Fruit fly (Drosophila melanogaster): Measurements from ENCODE around the gene Srx.

Srx gene

DNA sequence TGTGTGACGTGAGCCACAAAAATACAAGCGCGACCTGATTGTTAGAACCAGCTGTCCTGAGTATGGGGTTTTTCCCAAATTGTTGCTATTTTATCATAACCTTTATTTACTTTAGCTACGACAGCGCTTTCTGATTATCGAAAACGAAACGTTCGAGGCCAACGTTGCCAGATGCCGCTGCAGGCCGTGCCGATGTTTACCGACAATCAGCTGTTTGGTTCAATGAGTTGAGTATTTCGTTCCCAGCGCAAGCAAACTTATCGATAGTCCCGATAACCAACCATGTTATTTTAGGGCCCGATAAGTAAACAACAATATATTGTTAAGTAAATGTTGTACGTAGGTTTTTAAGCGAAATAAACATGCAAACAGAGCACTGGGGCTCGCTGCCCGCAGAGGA is 6.6 kb upstream of the Srx start, which contains the start of the genes CG15814 and Spt7:
CG15814 (minus strand) TSS at position 164 of the 400 bp plus-strand sequence.
Spt7 (plus strand) TSS at position 282 of the 400 bp plus-strand sequence.
- TF ChIP-seq onecut (GFP tag; IDR thresholded peaks at IDR 0.05) (peak; percentile 16; the same call in 1 of the 2 replicates), pnt (GFP tag; optimal IDR thresholded peaks at IDR 0.05) (peak; percentile 46), knrl (GFP tag; IDR thresholded peaks at IDR 0.05; ENCODE audit: partially characterized antibody) (peak; percentile 87), aop (GFP tag; IDR thresholded peaks at IDR 0.05) (no peak), NfI (GFP tag; optimal IDR thresholded peaks at IDR 0.05) (peak; percentile 34), crp (GFP tag; optimal IDR thresholded peaks at IDR 0.05) (peak; percentile 70 to 95), CG16813 (GFP tag; IDR thresholded peaks at IDR 0.05; ENCODE audit: partially characterized antibody) (peak; percentile 84), CG30020 (tag; optimal IDR thresholded peaks at IDR 0.05) (peak; percentile 32), kni (GFP tag; optimal IDR thresholded peaks at IDR 0.05) (peak; percentile 42), gsb (GFP tag; IDR thresholded peaks at IDR 0.05) (no peak), bowl (GFP tag; IDR thresholded peaks at IDR 0.05) (0 out of 2 replicates have a peak, but pooled peaks have one; percentile 8), lbe (GFP tag; optimal IDR thresholded peaks at IDR 0.05) (peak; percentile 23), sob (GFP tag; IDR thresholded peaks at IDR 0.05) (peak; percentile 54), D19A (tag; optimal IDR thresholded peaks at IDR 0.05) (no peak), Xbp1 (GFP tag; optimal IDR thresholded peaks at IDR 0.05) (no peak), row (GFP tag; IDR thresholded peaks at IDR 0.05) (peak; percentile 45; the same call in 1 of the 3 replicates), schlank (tag; optimal IDR thresholded peaks at IDR 0.05) (peak; percentile 37), CG10543 (GFP tag; optimal IDR thresholded peaks at IDR 0.05) (peak; percentile 60), CG17829 (tag; optimal IDR thresholded peaks at IDR 0.05) (peak; percentile 62), CG15601 (tag; optimal IDR thresholded peaks at IDR 0.05) (peak; percentile 40), caup (GFP tag; optimal IDR thresholded peaks at IDR 0.05; ENCODE audit: severe bottlenecking) (peak; percentile 47), pros (GFP tag; optimal IDR thresholded peaks at IDR 0.05) (no peak), dm (GFP tag; optimal IDR thresholded peaks at IDR 0.05) (peak; percentile 52), CG12155 (GFP tag; optimal IDR thresholded peaks at IDR 0.05) (no peak), Scr (GFP tag; IDR thresholded peaks at IDR 0.05; ENCODE audit: partially characterized antibody) (peak; percentile 83), CG14441 (GFP tag; IDR thresholded peaks at IDR 0.05) (peak; percentile 6; the same call in 1 of the 2 replicates), HLH4C (GFP tag; IDR thresholded peaks at IDR 0.05; ENCODE audit: partially characterized antibody) (peak; percentile 85), CG5180 (GFP tag; optimal IDR thresholded peaks at IDR 0.05) (no peak), MESR4 (GFP tag; optimal IDR thresholded peaks at IDR 0.05) (peak; percentile 62), CG31388 (GFP tag; optimal IDR thresholded peaks at IDR 0.05) (no peak), salm (tag; optimal IDR thresholded peaks at IDR 0.05) (no peak), CG7786 (GFP tag; optimal IDR thresholded peaks at IDR 0.05) (peak; percentile 40), CG34224 (GFP tag; IDR thresholded peaks at IDR 0.05; ENCODE audit: partially characterized antibody) (peak; percentile 89), E2f1 (GFP tag; IDR thresholded peaks at IDR 0.05) (no peak), Myb (GFP tag; optimal IDR thresholded peaks at IDR 0.05) (peak; percentile 72), her (GFP tag; optimal IDR thresholded peaks at IDR 0.05) (peak; percentile 53), NC2β (GFP tag; optimal IDR thresholded peaks at IDR 0.05) (peak; percentile 40), hth (optimal IDR thresholded peaks at IDR 0.05) (no peak), zfh1 (GFP tag; IDR thresholded peaks at IDR 0.05) (peak; percentile 52; the same call in 1 of the 3 replicates), grau (tag; optimal IDR thresholded peaks at IDR 0.05) (peak; percentile 39), CG2120 (GFP tag; optimal IDR thresholded peaks at IDR 0.05) (peak; percentile 47), pzg (GFP tag; optimal IDR thresholded peaks at IDR 0.05) (peak; percentile 85), dpn (GFP tag; optimal IDR thresholded peaks at IDR 0.05) (peak; percentile 11 to 32), ewg (GFP tag; optimal IDR thresholded peaks at IDR 0.05) (peak; percentile 26), CG6765 (GFP tag; optimal IDR thresholded peaks at IDR 0.05) (no peak), Rx (GFP tag; IDR thresholded peaks at IDR 0.05) (no peak), CG8924 (tag; optimal IDR thresholded peaks at IDR 0.05) (peak; percentile 49), chn (GFP tag; optimal IDR thresholded peaks at IDR 0.05) (peak; percentile 23), gfzf (GFP tag; optimal IDR thresholded peaks at IDR 0.05) (peak; percentile 26), Hr39 (optimal IDR thresholded peaks at IDR 0.05) (no peak)
